Fruit fly (Drosophila melanogaster) whole organism, prepupa: ENCODE measurements around the gene CG15330.

Experiments used
- Blimp-1 ChIP-seq: fragments of 200-800 bp; sonication (Bioruptor generic); optimal IDR thresholded peaks from 3 replicates; lab custom pipeline; 2017; ENCODE audit warnings: missing biosample characterization, missing genetic modification characterization, mild to moderate bottlenecking, moderate library complexity, missing genetic modification reagents
- CG11762 ChIP-seq: fragments of 200-800 bp; sonication (Bioruptor generic); optimal IDR thresholded peaks from 3 replicates; lab custom pipeline; 2016; ENCODE audit warnings: missing biosample characterization, missing genetic modification characterization; ENCODE audit not compliant: insufficient read depth
- CG11902 ChIP-seq: fragments of 200-800 bp; sonication (Bioruptor generic); optimal IDR thresholded peaks from 3 replicates; lab custom pipeline; 2016; ENCODE audit warnings: missing biosample characterization, missing genetic modification characterization
- CG15336 ChIP-seq: fragments of 200-800 bp; sonication (Bioruptor generic); IDR thresholded peaks from 2 replicates; pipeline ENCODE4 v1.3.6; 2022; ENCODE audit warnings: missing biosample characterization, missing genetic modification characterization
- CG1621 ChIP-seq: fragments of 200-800 bp; sonication (Bioruptor generic); optimal IDR thresholded peaks from 3 replicates; lab custom pipeline; 2018; ENCODE audit warnings: missing biosample characterization, mild to moderate bottlenecking, missing genetic modification characterization
- CG16779 ChIP-seq: fragments of 200-800 bp; sonication (Bioruptor generic); optimal IDR thresholded peaks from 3 replicates; lab custom pipeline; 2017; ENCODE audit warnings: missing biosample characterization, mild to moderate bottlenecking, missing genetic modification characterization
- CG3032 ChIP-seq: fragments of 200-800 bp; optimal IDR thresholded peaks from 2 replicates; lab custom pipeline; 2019; ENCODE audit warnings: missing biosample characterization, mild to moderate bottlenecking, missing genetic modification characterization, moderate library complexity
- CG32006 ChIP-seq: fragments of 200-800 bp; sonication (Bioruptor generic); optimal IDR thresholded peaks from 3 replicates; lab custom pipeline; 2017; ENCODE audit warnings: missing biosample characterization, mild to moderate bottlenecking, missing genetic modification characterization
- CG34406 ChIP-seq: fragments of 200-800 bp; sonication (Bioruptor generic); optimal IDR thresholded peaks from 3 replicates; lab custom pipeline; 2016; ENCODE audit warnings: missing biosample characterization, missing genetic modification characterization
- CG3919 ChIP-seq: fragments of 200-800 bp; sonication (Bioruptor generic); optimal IDR thresholded peaks from 3 replicates; lab custom pipeline; 2016; ENCODE audit warnings: missing biosample characterization, missing genetic modification characterization
- CG4318 ChIP-seq: fragments of 200-800 bp; sonication (Bioruptor generic); optimal IDR thresholded peaks from 3 replicates; lab custom pipeline; 2017; ENCODE audit warnings: missing biosample characterization, mild to moderate bottlenecking, missing genetic modification characterization
- CG6276 ChIP-seq: fragments of 200-800 bp; sonication (Bioruptor generic); optimal IDR thresholded peaks from 2 replicates; lab custom pipeline; 2017; ENCODE audit warnings: missing biosample characterization, mild to moderate bottlenecking, missing genetic modification characterization
- CG6792 ChIP-seq: fragments of 200-800 bp; sonication (Bioruptor generic); optimal IDR thresholded peaks from 3 replicates; lab custom pipeline; 2016; ENCODE audit warnings: missing biosample characterization, missing genetic modification characterization
- CG6808 ChIP-seq: fragments of 200-800 bp; sonication (Bioruptor generic); optimal IDR thresholded peaks from 3 replicates; lab custom pipeline; 2017; ENCODE audit warnings: missing biosample characterization, missing genetic modification characterization, mild to moderate bottlenecking, moderate library complexity, missing genetic modification reagents
- CG6854 ChIP-seq: fragments of 200-800 bp; sonication (Bioruptor generic); optimal IDR thresholded peaks from 2 replicates; lab custom pipeline; 2017; ENCODE audit warnings: missing biosample characterization, mild to moderate bottlenecking, missing genetic modification characterization
- CG7368 ChIP-seq: fragments of 200-800 bp; sonication (Bioruptor generic); optimal IDR thresholded peaks from 3 replicates; lab custom pipeline; 2016; ENCODE audit warnings: missing biosample characterization, missing genetic modification characterization
- CG8119 ChIP-seq: fragments of 200-800 bp; sonication (Bioruptor generic); IDR thresholded peaks from 3 replicates; pipeline ENCODE4 v1.3.6; 2022; ENCODE audit warnings: missing biosample characterization, missing genetic modification characterization
- CG8319 ChIP-seq: fragments of 200-800 bp; sonication (Bioruptor generic); optimal IDR thresholded peaks from 3 replicates; lab custom pipeline; 2016; ENCODE audit warnings: missing biosample characterization, missing genetic modification characterization
- CG8632 ChIP-seq: fragments of 200-800 bp; sonication (Bioruptor generic); optimal IDR thresholded peaks from 3 replicates; lab custom pipeline; 2016; ENCODE audit warnings: missing biosample characterization, missing genetic modification characterization
- CG9139 ChIP-seq: fragments of 200-800 bp; sonication (Bioruptor generic); optimal IDR thresholded peaks from 3 replicates; lab custom pipeline; 2017; ENCODE audit warnings: missing biosample characterization, mild to moderate bottlenecking, missing genetic modification characterization
- Eip75B ChIP-seq: fragments of 200-800 bp; sonication (Bioruptor generic); optimal IDR thresholded peaks from 3 replicates; lab custom pipeline; 2016; ENCODE audit warnings: missing biosample characterization, missing genetic modification characterization
- Eip78C ChIP-seq: fragments of 200-800 bp; sonication (Bioruptor generic); peaks from one replicate; lab custom pipeline; 2016; ENCODE audit warnings: missing biosample characterization, missing genetic modification characterization
- Ets21C ChIP-seq: fragments of 200-800 bp; sonication (Bioruptor generic); optimal IDR thresholded peaks from 3 replicates; lab custom pipeline; 2016; ENCODE audit warnings: missing biosample characterization, missing genetic modification characterization
- Ets96B ChIP-seq: fragments of 200-800 bp; optimal IDR thresholded peaks from 2 replicates; lab custom pipeline; 2019; ENCODE audit warnings: missing biosample characterization, mild to moderate bottlenecking, missing genetic modification characterization, moderate library complexity
- Gug ChIP-seq: fragments of 200-800 bp; sonication (Bioruptor generic); IDR thresholded peaks from 2 replicates; pipeline ENCODE4 v1.3.6; 2022; ENCODE audit warnings: missing biosample characterization, missing genetic modification characterization
- Hr38 ChIP-seq: sonication (Bioruptor generic); optimal IDR thresholded peaks from 2 replicates; lab custom pipeline; 2016; ENCODE audit warnings: missing biosample characterization, missing genetic modification characterization
- Hr39 ChIP-seq: fragments of 200-800 bp; sonication (Bioruptor generic); optimal IDR thresholded peaks from 2 replicates; lab custom pipeline; 2016; ENCODE audit warnings: missing biosample characterization, missing genetic modification characterization
- Hr4 ChIP-seq: fragments of 200-800 bp; sonication (Bioruptor generic); optimal IDR thresholded peaks from 3 replicates; lab custom pipeline; 2016; ENCODE audit warnings: missing biosample characterization, missing genetic modification characterization
- Met ChIP-seq: fragments of 200-800 bp; sonication (Bioruptor generic); optimal IDR thresholded peaks from 3 replicates; lab custom pipeline; 2016; ENCODE audit warnings: missing biosample characterization, missing genetic modification characterization
- Smox ChIP-seq: fragments of 200-800 bp; sonication (Bioruptor generic); optimal IDR thresholded peaks from 3 replicates; lab custom pipeline; 2016; ENCODE audit warnings: missing biosample characterization, missing genetic modification characterization
- Sox15 ChIP-seq: fragments of 200-800 bp; sonication (Bioruptor generic); optimal IDR thresholded peaks from 3 replicates; lab custom pipeline; 2016; ENCODE audit warnings: missing biosample characterization, missing genetic modification characterization
- achi ChIP-seq: fragments of 200-800 bp; sonication (Bioruptor generic); optimal IDR thresholded peaks from 3 replicates; lab custom pipeline; 2016; ENCODE audit warnings: missing biosample characterization, missing genetic modification characterization
- acj6 ChIP-seq: fragments of 200-800 bp; sonication (Bioruptor generic); optimal IDR thresholded peaks from 3 replicates; lab custom pipeline; 2016; ENCODE audit warnings: missing biosample characterization, missing genetic modification characterization
- cyc ChIP-seq: fragments of 200-800 bp; sonication (Bioruptor generic); optimal IDR thresholded peaks from 3 replicates; lab custom pipeline; 2016; ENCODE audit warnings: missing biosample characterization, missing genetic modification characterization
- dac ChIP-seq: fragments of 200-800 bp; sonication (Bioruptor generic); optimal IDR thresholded peaks from 2 replicates; lab custom pipeline; 2017; ENCODE audit warnings: missing biosample characterization, mild to moderate bottlenecking, missing genetic modification characterization
- dsx ChIP-seq: fragments of 200-800 bp; optimal IDR thresholded peaks from 3 replicates; lab custom pipeline; 2019; ENCODE audit warnings: missing biosample characterization, mild to moderate bottlenecking, missing genetic modification characterization, moderate library complexity; ENCODE audit not compliant: poor library complexity, severe bottlenecking
- eg ChIP-seq: fragments of 200-800 bp; sonication (Bioruptor generic); IDR thresholded peaks from 3 replicates; pipeline ENCODE4 v1.3.6; 2022; ENCODE audit warnings: missing biosample characterization, missing genetic modification characterization
- esn ChIP-seq: fragments of 200-800 bp; sonication (Bioruptor generic); optimal IDR thresholded peaks from 2 replicates; lab custom pipeline; 2016; ENCODE audit warnings: missing biosample characterization, mild to moderate bottlenecking, missing genetic modification characterization, moderate library complexity
- fd59A ChIP-seq: fragments of 200-800 bp; sonication (Bioruptor generic); optimal IDR thresholded peaks from 2 replicates; lab custom pipeline; 2017; ENCODE audit warnings: missing biosample characterization, mild to moderate bottlenecking, missing genetic modification characterization, missing genetic modification reagents
- fd85E ChIP-seq: fragments of 200-800 bp; sonication (Bioruptor generic); optimal IDR thresholded peaks from 3 replicates; lab custom pipeline; 2016; ENCODE audit warnings: missing biosample characterization, missing genetic modification characterization
- lz ChIP-seq: fragments of 200-800 bp; sonication (Bioruptor generic); optimal IDR thresholded peaks from 3 replicates; lab custom pipeline; 2016; ENCODE audit warnings: missing biosample characterization, missing genetic modification characterization
- net ChIP-seq: fragments of 200-800 bp; sonication (Bioruptor generic); optimal IDR thresholded peaks from 3 replicates; lab custom pipeline; 2016; ENCODE audit warnings: missing biosample characterization, missing genetic modification characterization
- pdm3 ChIP-seq: fragments of 200-800 bp; sonication (Bioruptor generic); optimal IDR thresholded peaks from 3 replicates; lab custom pipeline; 2016; ENCODE audit warnings: missing biosample characterization, missing genetic modification characterization
- salr ChIP-seq, 2 experiments: fragments of 200-800 bp; sonication (Bioruptor generic); optimal IDR thresholded peaks; 3 replicates each; lab custom pipeline; 2016 to 2018; ENCODE audit warnings: missing biosample characterization in 2 of 2, missing genetic modification characterization in 2 of 2, mild to moderate bottlenecking in 1 of 2
- spab ChIP-seq: fragments of 200-800 bp; sonication (Bioruptor generic); optimal IDR thresholded peaks from 2 replicates; lab custom pipeline; 2017; ENCODE audit warnings: missing biosample characterization, mild to moderate bottlenecking, missing genetic modification characterization, missing genetic modification reagents
- ss ChIP-seq, 2 experiments: fragments of 200-800 bp; sonication (Bioruptor generic); optimal IDR thresholded peaks; 2 replicates in 1 of 2; 3 replicates in 1 of 2; lab custom pipeline; 2017 to 2018; ENCODE audit warnings: mild to moderate bottlenecking in 2 of 2, missing biosample characterization in 2 of 2, missing genetic modification characterization in 2 of 2, moderate library complexity in 1 of 2
- svp ChIP-seq: fragments of 200-800 bp; sonication (Bioruptor generic); peaks from one replicate; lab custom pipeline; 2016; ENCODE audit warnings: missing biosample characterization, missing genetic modification characterization
- topi ChIP-seq: fragments of 200-800 bp; sonication (Bioruptor generic); optimal IDR thresholded peaks from 3 replicates; lab custom pipeline; 2016; ENCODE audit warnings: missing biosample characterization, missing genetic modification characterization

Gene CG15330

DNA sequence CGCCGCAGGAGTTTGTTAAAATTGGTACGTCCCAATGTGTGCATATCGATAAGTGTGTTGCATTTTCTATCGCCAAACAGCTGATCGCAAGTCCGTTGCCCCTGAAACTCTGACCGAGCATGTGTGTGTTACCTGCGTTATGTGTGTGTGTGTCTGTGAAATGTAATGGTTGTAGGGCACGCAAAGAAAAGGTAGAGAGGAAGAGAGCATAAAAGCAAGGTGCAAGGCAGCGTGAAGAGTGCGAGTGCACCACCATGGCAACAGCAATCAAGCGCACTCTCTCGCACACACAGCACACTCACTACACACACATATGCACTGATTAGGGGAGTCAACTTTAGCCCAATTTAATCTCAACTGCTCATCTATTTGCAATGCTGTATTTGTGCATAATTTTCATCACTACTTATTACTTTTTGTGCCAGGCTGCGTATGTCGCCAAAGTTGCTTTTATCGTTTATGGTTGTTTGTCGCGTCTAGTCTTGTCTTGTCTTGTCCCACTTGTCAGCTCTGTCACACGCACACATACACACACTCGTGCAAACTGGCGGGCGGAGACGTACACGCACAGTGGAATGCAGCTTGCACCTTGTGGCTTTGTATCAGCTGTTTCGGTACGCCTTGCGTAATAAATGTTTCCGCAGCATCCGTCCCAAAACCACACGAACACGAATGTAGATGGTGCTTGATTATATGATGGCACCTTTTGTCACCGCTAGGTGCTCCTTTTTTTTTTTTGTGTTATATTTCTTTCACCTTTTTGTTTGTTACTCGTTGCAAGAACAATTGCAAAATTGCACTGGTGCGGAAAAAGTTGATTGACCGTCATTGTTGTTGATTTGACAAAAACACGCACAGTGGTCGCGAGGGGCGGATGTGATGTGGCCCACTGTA, 18.0 kb upstream of the CG15330 start (continued):
- TF ChIP-seq Blimp-1 (GFP tag; lab: Kevin White, UChicago), result peak; percentile 61
- peak; percentile 87 for TF ChIP-seq CG8119 (GFP tag; lab: Robert Waterston, UW)
- peak; percentile 92 for TF ChIP-seq CG4318 (GFP tag; lab: Kevin White, UChicago)
- peak; percentile 64 for TF ChIP-seq CG11902 (GFP tag; lab: Kevin White, UChicago)
- TF ChIP-seq CG16779 (tag; lab: Kevin White, UChicago), result peak; percentile 67
- TF ChIP-seq CG3919 (GFP tag; lab: Kevin White, UChicago), result peak; percentile 79
- peak; percentile 84 for TF ChIP-seq Eip75B
- TF ChIP-seq CG7368 (GFP tag; lab: Kevin White, UChicago), result peak; percentile 67
- TF ChIP-seq CG6854, result peak; percentile 26
- TF ChIP-seq Ets21C (GFP tag; lab: Kevin White, UChicago), result peak; percentile 83
- TF ChIP-seq salr (GFP tag; optimal IDR thresholded peaks at IDR 0.05; lab: Kevin White, UChicago), result peak; percentile 22 to 83
- TF ChIP-seq acj6 (GFP tag; lab: Kevin White, UChicago), result peak; percentile 78
- TF ChIP-seq CG34406, result peak; percentile 78
- TF ChIP-seq Hr4 (GFP tag; lab: Kevin White, UChicago), result peak; percentile 88
- peak; percentile 91 for TF ChIP-seq lz (GFP tag; lab: Kevin White, UChicago)
- peak; percentile 86 for TF ChIP-seq pdm3 (GFP tag; lab: Kevin White, UChicago)
- peak; percentile 72 for TF ChIP-seq spab (GFP tag; lab: Kevin White, UChicago)
- peak; percentile 90 for TF ChIP-seq esn (GFP tag; lab: Kevin White, UChicago)
- TF ChIP-seq cyc (GFP tag; lab: Kevin White, UChicago), result peak; percentile 85
- TF ChIP-seq CG6276 (GFP tag; lab: Kevin White, UChicago), result peak; percentile 89
- no peak for TF ChIP-seq CG9139 (GFP tag; lab: Kevin White, UChicago)
- peak; percentile 62 for TF ChIP-seq Ets96B (tag; lab: Kevin White, UChicago)
- TF ChIP-seq CG8319, result peak; percentile 62
- TF ChIP-seq CG32006 (GFP tag; lab: Kevin White, UChicago), result peak; percentile 96
- peak; percentile 89 for TF ChIP-seq Met
- peak; percentile 91 for TF ChIP-seq Hr39
- peak; percentile 91 for TF ChIP-seq topi
- TF ChIP-seq Sox15 (GFP tag; lab: Kevin White, UChicago), result peak; percentile 80
- peak; percentile 83 for TF ChIP-seq achi (GFP tag; lab: Kevin White, UChicago)
- TF ChIP-seq CG11762, result peak; percentile 78
- peak; percentile 83 for TF ChIP-seq fd59A (GFP tag; lab: Kevin White, UChicago)
- TF ChIP-seq dsx (GFP tag; lab: Kevin White, UChicago), result peak; percentile 56

DNA sequence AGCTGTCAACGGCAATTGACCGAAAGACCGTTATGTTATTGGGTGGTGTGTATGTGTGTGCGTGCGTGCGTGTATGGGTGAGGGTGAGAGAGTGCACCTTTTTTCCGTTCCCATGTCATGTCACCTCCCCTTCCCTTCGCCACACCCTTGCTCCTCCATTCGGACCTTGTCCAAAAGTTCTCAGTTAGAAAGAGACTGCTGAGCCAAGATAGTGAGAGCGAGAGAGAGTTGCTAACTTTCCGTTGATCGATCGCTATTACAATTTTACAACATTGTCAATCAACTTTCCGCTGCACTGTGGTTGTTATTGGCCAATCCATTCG, 17.4 kb upstream of the CG15330 start:
- TF ChIP-seq CG16779 (tag; lab: Kevin White, UChicago) (no peak), svp (peak; percentile 51), eg (no peak), Eip78C (GFP tag; lab: Kevin White, UChicago) (peak; percentile 62), fd85E (GFP tag; lab: Kevin White, UChicago) (no peak), dac (no peak), CG6792 (GFP tag; lab: Kevin White, UChicago) (no peak), Ets21C (GFP tag; lab: Kevin White, UChicago) (no peak), Hr38 (no peak), CG32006 (GFP tag; lab: Kevin White, UChicago) (no peak), Eip75B (peak; percentile 36), Ets96B (tag; lab: Kevin White, UChicago) (no peak), Gug (GFP tag; lab: Robert Waterston, UW) (no peak), CG1621 (tag; lab: Kevin White, UChicago) (no peak), achi (GFP tag; lab: Kevin White, UChicago) (no peak), CG8632 (no peak), Sox15 (GFP tag; lab: Kevin White, UChicago) (no peak), acj6 (GFP tag; lab: Kevin White, UChicago) (no peak), Hr39 (no peak), spab (GFP tag; lab: Kevin White, UChicago) (no peak), CG4318 (GFP tag; lab: Kevin White, UChicago) (no peak), ss (GFP tag; optimal IDR thresholded peaks at IDR 0.05; lab: Kevin White, UChicago) (no peak), CG15336 (GFP tag; lab: Robert Waterston, UW) (no peak), CG9139 (GFP tag; lab: Kevin White, UChicago) (no peak), CG3032 (tag; lab: Kevin White, UChicago) (no peak), esn (GFP tag; lab: Kevin White, UChicago) (peak; percentile 45), net (no peak), CG6808 (GFP tag; lab: Kevin White, UChicago) (no peak), Smox (GFP tag; lab: Kevin White, UChicago) (no peak)
